Worm (Caenorhabditis elegans): ENCODE results near the gene srxa-18.

The srxa-18 gene

ce11 chrV:10098429-10098828, 22.4 kb downstream of the srxa-18 start, which contains the start of gene ugt-47:
Gene ugt-47 (minus strand): TSS chrV:10098597.
- TF ChIP-seq mbf-1 (tag; optimal IDR thresholded peaks at IDR 0.05) (no peak), elt-1 (tag; optimal IDR thresholded peaks at IDR 0.05) (no peak), lin-11 (tag; optimal IDR thresholded peaks at IDR 0.05) (no peak), snpc-4 (tag; optimal IDR thresholded peaks at IDR 0.05) (no peak), fos-1 (tag; optimal IDR thresholded peaks at IDR 0.05) (no peak), nhr-77 (tag; optimal IDR thresholded peaks at IDR 0.05) (no peak), unc-55 (GFP tag; optimal IDR thresholded peaks at IDR 0.05) (no peak), nhr-237 (tag; optimal IDR thresholded peaks at IDR 0.05) (no peak), lin-39 (tag; optimal IDR thresholded peaks at IDR 0.05) (no peak), zag-1 (tag; optimal IDR thresholded peaks at IDR 0.05) (no peak), nhr-23 (tag; optimal IDR thresholded peaks at IDR 0.05) (no peak), lin-13 (GFP tag; optimal IDR thresholded peaks at IDR 0.05) (no peak)

ce11 chrV:10096932-10097331, 23.9 kb downstream of the srxa-18 start:
- TF ChIP-seq gmeb-1 (tag; optimal IDR thresholded peaks at IDR 0.05) (peak; percentile 33), fos-1 (tag; optimal IDR thresholded peaks at IDR 0.05) (peak; percentile 83), unc-55 (GFP tag; optimal IDR thresholded peaks at IDR 0.05) (no peak), crh-2 (tag; optimal IDR thresholded peaks at IDR 0.05) (peak; percentile 32)

- TF ChIP-seq nhr-77 (tag; optimal IDR thresholded peaks at IDR 0.05) (no peak), mab-5 (tag; optimal IDR thresholded peaks at IDR 0.05) (no peak), nhr-10 (tag; optimal IDR thresholded peaks at IDR 0.05) (no peak), unc-55 (GFP tag; optimal IDR thresholded peaks at IDR 0.05) (no peak), nhr-21 (tag; optimal IDR thresholded peaks at IDR 0.05) (no peak), skn-1 (tag; optimal IDR thresholded peaks at IDR 0.05) (no peak), zag-1 (tag; optimal IDR thresholded peaks at IDR 0.05) (no peak), nhr-12 (tag; optimal IDR thresholded peaks at IDR 0.05) (no peak), sem-4 (tag; optimal IDR thresholded peaks at IDR 0.05) (no peak), nhr-11 (tag; optimal IDR thresholded peaks at IDR 0.05) (no peak), ztf-1 (GFP tag; conservative IDR thresholded peaks at IDR 0.05) (no peak), snpc-4 (tag; optimal IDR thresholded peaks at IDR 0.05) (no peak), sma-9 (GFP tag; optimal IDR thresholded peaks at IDR 0.05) (no peak), sma-9 (tag; optimal IDR thresholded peaks at IDR 0.05) (no peak), nhr-6 (tag; optimal IDR thresholded peaks at IDR 0.05) (no peak), nhr-237 (tag; optimal IDR thresholded peaks at IDR 0.05) (no peak), egl-27 (tag; optimal IDR thresholded peaks at IDR 0.05) (no peak), sma-3 (GFP tag; optimal IDR thresholded peaks at IDR 0.05) (no peak), unc-39 (tag; optimal IDR thresholded peaks at IDR 0.05) (no peak), mbf-1 (tag; optimal IDR thresholded peaks at IDR 0.05) (no peak), crh-2 (tag; optimal IDR thresholded peaks at IDR 0.05) (no peak)
These were observed 26.4 kb downstream of the srxa-18 start, which contains the start of gene srd-49 for ce11 chrV:10094374-10094773. Gene srd-49 (plus strand): TSS chrV:10094674.

ce11 chrV:10091152-10091551, 29.6 kb downstream of the srxa-18 start, which contains the start of gene R04B5.11:
Gene R04B5.11 (minus strand): TSS chrV:10091252.
- TF ChIP-seq nhr-237 (tag; optimal IDR thresholded peaks at IDR 0.05), result no peak
- TF ChIP-seq dmd-4 (tag; optimal IDR thresholded peaks at IDR 0.05), result no peak
- no peak for TF ChIP-seq unc-62 (GFP tag; optimal IDR thresholded peaks at IDR 0.05)
- TF ChIP-seq nhr-129 (tag; optimal IDR thresholded peaks at IDR 0.05), result no peak
- TF ChIP-seq F13H6.1 (tag; optimal IDR thresholded peaks at IDR 0.05), result no peak
- no peak for TF ChIP-seq mdl-1 (tag; optimal IDR thresholded peaks at IDR 0.05)
- no peak for TF ChIP-seq aly-2 (tag; optimal IDR thresholded peaks at IDR 0.05)
- no peak for TF ChIP-seq unc-55 (GFP tag; optimal IDR thresholded peaks at IDR 0.05)
- no peak for TF ChIP-seq nhr-6 (tag; optimal IDR thresholded peaks at IDR 0.05)
- no peak for TF ChIP-seq unc-39 (tag; optimal IDR thresholded peaks at IDR 0.05)
- no peak for TF ChIP-seq nhr-25 (tag; optimal IDR thresholded peaks at IDR 0.05)

- TF ChIP-seq zag-1 (tag; optimal IDR thresholded peaks at IDR 0.05) (no peak), unc-62 (GFP tag; optimal IDR thresholded peaks at IDR 0.05) (no peak), egl-27 (tag; optimal IDR thresholded peaks at IDR 0.05) (no peak), lin-13 (GFP tag; optimal IDR thresholded peaks at IDR 0.05) (no peak), ZK546.5 (tag; optimal IDR thresholded peaks at IDR 0.05) (no peak), ztf-1 (GFP tag; conservative IDR thresholded peaks at IDR 0.05) (no peak), alr-1 (tag; optimal IDR thresholded peaks at IDR 0.05) (no peak), nhr-237 (tag; optimal IDR thresholded peaks at IDR 0.05) (no peak), lin-11 (tag; optimal IDR thresholded peaks at IDR 0.05) (no peak), nhr-12 (tag; optimal IDR thresholded peaks at IDR 0.05) (no peak), snpc-4 (tag; optimal IDR thresholded peaks at IDR 0.05) (no peak)
These were observed 30.3 kb downstream of the srxa-18 start, which contains the start of gene R04B5.7 for ce11 chrV:10090461-10090860. Gene R04B5.7 (minus strand): TSS chrV:10090561.

All from whole organism, L2 larva.